Fruit fly (Drosophila melanogaster): ENCODE data around the gene MSAmiP.

MSAmiP gene

DNA sequence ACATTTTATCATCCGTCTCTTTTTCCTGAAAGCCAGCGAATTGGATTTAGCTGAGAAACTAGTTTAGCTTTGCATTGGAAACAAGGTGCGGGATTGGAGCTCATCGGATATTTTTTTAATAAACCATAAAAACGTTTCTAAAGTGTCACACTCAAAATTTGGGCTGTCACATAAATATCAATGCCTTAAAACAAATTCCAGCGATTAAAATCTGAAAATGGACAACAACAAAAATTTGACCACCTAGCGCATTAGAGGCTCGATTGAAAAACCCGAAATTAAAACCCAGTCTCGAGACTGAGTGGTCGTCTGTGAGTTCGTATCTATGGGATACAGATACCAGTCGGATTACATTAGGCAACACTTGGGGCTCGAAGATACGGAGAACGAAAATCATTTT is 53.6 kb downstream of the MSAmiP start:
- no peak for TF ChIP-seq CG17806 (tag; optimal IDR thresholded peaks at IDR 0.05)
- TF ChIP-seq CG13204 (GFP tag; optimal IDR thresholded peaks at IDR 0.05): no peak
- TF ChIP-seq EcR (GFP tag; optimal IDR thresholded peaks at IDR 0.05): no peak
- TF ChIP-seq CG4496 (GFP tag; IDR thresholded peaks at IDR 0.05): no peak
- TF ChIP-seq Pif1A (GFP tag; optimal IDR thresholded peaks at IDR 0.05): no peak
- no peak for TF ChIP-seq rn (GFP tag; IDR thresholded peaks at IDR 0.05)
- no peak for TF ChIP-seq fd96Ca (GFP tag; IDR thresholded peaks at IDR 0.05)

dm6 chr3R:16840762-16841161 is 55.3 kb downstream of the MSAmiP start:
- no peak for TF ChIP-seq CG17806 (tag; optimal IDR thresholded peaks at IDR 0.05)
- no peak for TF ChIP-seq CG32121 (GFP tag; IDR thresholded peaks at IDR 0.05)
- TF ChIP-seq Ets98B (GFP tag; IDR thresholded peaks at IDR 0.05): no peak
- no peak for TF ChIP-seq CG8301 (tag; optimal IDR thresholded peaks at IDR 0.05)
- TF ChIP-seq CG15710 (tag; optimal IDR thresholded peaks at IDR 0.05): no peak
- TF ChIP-seq Pif1A (GFP tag; optimal IDR thresholded peaks at IDR 0.05): no peak
- no peak for TF ChIP-seq Snoo (tag; optimal IDR thresholded peaks at IDR 0.05)
- TF ChIP-seq CG12605 (GFP tag; IDR thresholded peaks at IDR 0.05): no peak
- no peak for TF ChIP-seq CG13204 (GFP tag; optimal IDR thresholded peaks at IDR 0.05)
- TF ChIP-seq CG10348 (GFP tag; IDR thresholded peaks at IDR 0.05): no peak
- no peak for TF ChIP-seq Pif1B (GFP tag; optimal IDR thresholded peaks at IDR 0.05)
- TF ChIP-seq EcR (GFP tag; optimal IDR thresholded peaks at IDR 0.05): no peak
- TF ChIP-seq gl (tag; optimal IDR thresholded peaks at IDR 0.05): no peak
- no peak for TF ChIP-seq CG4496 (GFP tag; IDR thresholded peaks at IDR 0.05)
- no peak for TF ChIP-seq rn (GFP tag; IDR thresholded peaks at IDR 0.05)
- TF ChIP-seq fd96Ca (GFP tag; IDR thresholded peaks at IDR 0.05): no peak
- no peak for TF ChIP-seq CG34367 (tag; optimal IDR thresholded peaks at IDR 0.05)

dm6 chr3R:16839559-16840102 is 56.5 kb downstream of the MSAmiP start:
- TF ChIP-seq CG34367 (tag; optimal IDR thresholded peaks at IDR 0.05) (no peak), CG8159 (tag; optimal IDR thresholded peaks at IDR 0.05) (no peak), fd96Ca (GFP tag; IDR thresholded peaks at IDR 0.05) (no peak), CG13204 (GFP tag; optimal IDR thresholded peaks at IDR 0.05) (no peak), Snoo (tag; optimal IDR thresholded peaks at IDR 0.05) (no peak), D1 (tag; optimal IDR thresholded peaks at IDR 0.05) (no peak), Ets98B (GFP tag; IDR thresholded peaks at IDR 0.05) (no peak), EcR (GFP tag; optimal IDR thresholded peaks at IDR 0.05) (no peak), CG32121 (GFP tag; IDR thresholded peaks at IDR 0.05) (no peak), gl (tag; optimal IDR thresholded peaks at IDR 0.05) (no peak), Pif1A (GFP tag; optimal IDR thresholded peaks at IDR 0.05) (no peak), CG15710 (tag; optimal IDR thresholded peaks at IDR 0.05) (no peak), CG14655 (GFP tag; optimal IDR thresholded peaks at IDR 0.05) (no peak), CG12605 (GFP tag; IDR thresholded peaks at IDR 0.05) (no peak), CG10348 (GFP tag; IDR thresholded peaks at IDR 0.05) (no peak)

DNA sequence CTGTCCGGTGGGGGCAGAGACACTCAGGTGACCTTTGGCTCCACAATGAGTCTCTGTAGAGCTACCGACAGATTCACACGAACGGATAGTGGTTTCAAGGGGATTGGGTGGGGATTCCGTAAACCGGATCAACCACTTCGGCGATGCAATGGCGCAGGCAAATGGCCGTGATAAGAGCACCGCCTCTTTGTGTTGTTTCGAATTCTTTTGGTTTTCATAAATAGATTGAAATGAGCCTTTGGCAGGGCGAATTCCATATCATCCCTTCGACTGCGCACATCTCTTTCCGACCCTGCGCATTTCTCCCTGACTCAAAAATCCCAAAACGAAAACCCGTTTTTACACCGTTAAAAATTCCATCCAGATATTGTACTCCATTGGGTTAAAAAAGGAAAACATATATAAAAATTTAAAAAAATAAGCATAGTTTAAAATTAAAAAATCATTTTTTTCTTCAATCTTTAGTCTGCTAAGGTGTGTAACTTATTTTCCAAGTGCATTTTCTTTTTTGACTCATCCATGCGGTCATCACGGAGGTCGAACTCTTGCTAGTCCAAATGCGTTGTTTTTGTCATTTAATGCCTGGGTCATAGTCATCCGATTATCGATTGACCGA is 58.4 kb downstream of the MSAmiP start:
- TF ChIP-seq CG10348 (GFP tag; IDR thresholded peaks at IDR 0.05): no peak
- peak; percentile 4 for TF ChIP-seq CG8159 (tag; optimal IDR thresholded peaks at IDR 0.05)

DNA sequence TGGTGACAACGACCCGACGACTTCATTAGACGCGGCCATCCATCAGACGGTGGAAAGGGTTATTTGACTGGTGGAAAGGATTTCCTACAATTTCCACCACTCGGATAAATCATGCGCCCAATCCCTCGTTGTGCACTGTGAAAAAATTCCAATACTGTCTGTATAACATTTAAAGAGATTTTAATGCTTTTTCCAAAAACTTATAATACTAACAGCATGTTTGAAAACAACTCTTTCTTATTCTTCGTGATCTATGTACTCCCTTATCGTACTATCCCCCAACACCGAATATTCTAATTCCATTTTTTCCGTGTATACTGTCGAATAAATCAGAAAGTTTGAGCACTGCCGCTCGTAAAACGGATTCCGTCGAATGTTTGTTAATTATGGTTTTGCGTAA is 60.1 kb downstream of the MSAmiP start:
- no peak for TF ChIP-seq CG4496 (GFP tag; IDR thresholded peaks at IDR 0.05)
- no peak for TF ChIP-seq CG8159 (tag; optimal IDR thresholded peaks at IDR 0.05)
- TF ChIP-seq rn (GFP tag; IDR thresholded peaks at IDR 0.05): no peak
- no peak for TF ChIP-seq CG15710 (tag; optimal IDR thresholded peaks at IDR 0.05)
- no peak for TF ChIP-seq CG8301 (tag; optimal IDR thresholded peaks at IDR 0.05)
- TF ChIP-seq CG13204 (GFP tag; optimal IDR thresholded peaks at IDR 0.05): no peak
- TF ChIP-seq CG34367 (tag; optimal IDR thresholded peaks at IDR 0.05): no peak
- no peak for TF ChIP-seq D1 (tag; optimal IDR thresholded peaks at IDR 0.05)
- no peak for TF ChIP-seq CG10348 (GFP tag; IDR thresholded peaks at IDR 0.05)
- no peak for TF ChIP-seq fd96Ca (GFP tag; IDR thresholded peaks at IDR 0.05)
- TF ChIP-seq CG9948 (tag; optimal IDR thresholded peaks at IDR 0.05): no peak
- no peak for TF ChIP-seq Pif1B (GFP tag; optimal IDR thresholded peaks at IDR 0.05)

- TF ChIP-seq CG14655 (GFP tag; optimal IDR thresholded peaks at IDR 0.05) (peak; percentile 22), CG34367 (tag; optimal IDR thresholded peaks at IDR 0.05) (no peak)
These were observed 61.6 kb downstream of the MSAmiP start for dm6 chr3R:16834294-16835003.

dm6 chr3R:16833022-16833421 is 63.1 kb downstream of the MSAmiP start:
- TF ChIP-seq CG32121 (GFP tag; IDR thresholded peaks at IDR 0.05) (no peak), gl (tag; optimal IDR thresholded peaks at IDR 0.05) (no peak), rn (GFP tag; IDR thresholded peaks at IDR 0.05) (no peak), CG15710 (tag; optimal IDR thresholded peaks at IDR 0.05) (no peak), fd96Ca (GFP tag; IDR thresholded peaks at IDR 0.05) (no peak)
